Worm (Caenorhabditis elegans) whole organism, L4 larva: ENCODE measurements around the gene mrp-8.
A peak's percentile ranks its signal among the peaks of the same experiment; 100 is the strongest.

Experiments
- Y105C5A.15 ChIP-seq: fragments of 200-800 bp; sonication (Bioruptor generic); IDR thresholded peaks from 2 replicates; pipeline ENCODE4 v1.3.6; 2022; ENCODE audit warnings: missing genetic modification characterization, missing compliant biosample characterization
- aly-2 ChIP-seq: sonication (generic microtip); optimal IDR thresholded peaks from 2 replicates; lab custom pipeline; 2018; ENCODE audit warnings: missing biosample characterization, missing genetic modification characterization
- ceh-32 ChIP-seq: sonication (generic microtip); optimal IDR thresholded peaks from 2 replicates; lab custom pipeline; 2016; ENCODE audit warnings: mild to moderate bottlenecking, missing genetic modification characterization, missing compliant biosample characterization; ENCODE audit not compliant: poor library complexity
- gei-8 ChIP-seq: fragments of 200-800 bp; sonication (Bioruptor generic); optimal IDR thresholded peaks from 2 replicates; lab custom pipeline; 2018; ENCODE audit warnings: mild to moderate bottlenecking, missing genetic modification characterization, missing compliant biosample characterization
- lin-13 ChIP-seq: fragments of 150-350 bp; optimal IDR thresholded peaks from 2 replicates; lab custom pipeline; 2014; ENCODE audit warnings: missing biosample characterization, missing genetic modification reagents, missing genetic modification characterization
- mdl-1 ChIP-seq, 2 experiments: fragments of 150-350 bp in 1 of 2; sonication (generic microtip) in 1 of 2; optimal IDR thresholded peaks; 2 replicates each; lab custom pipeline; 2014 to 2017; ENCODE audit warnings: missing biosample characterization in 2 of 2, missing genetic modification characterization in 2 of 2
- nhr-6 ChIP-seq: fragments of 150-350 bp; optimal IDR thresholded peaks from 2 replicates; lab custom pipeline; 2014; ENCODE audit warnings: missing biosample characterization, missing genetic modification characterization
- sdz-12 ChIP-seq: fragments of 200-800 bp; sonication (Bioruptor generic); optimal IDR thresholded peaks from 2 replicates; lab custom pipeline; 2018; ENCODE audit warnings: mild to moderate bottlenecking, missing genetic modification characterization, missing compliant biosample characterization
- snpc-4 ChIP-seq: fragments of 150-350 bp; optimal IDR thresholded peaks from 2 replicates; lab custom pipeline; 2014; ENCODE audit warnings: missing biosample characterization, missing genetic modification characterization
- unc-62 ChIP-seq, 3 experiments: fragments of 150-350 bp in 1 of 3; sonication (generic microtip); optimal IDR thresholded peaks in 2 of 3; peaks in 1 of 3; 1 replicate in 1 of 3; 2 replicates in 2 of 3; lab custom pipeline; 2014 to 2017; ENCODE audit warnings: missing biosample characterization in 3 of 3, missing genetic modification characterization in 3 of 3, missing genetic modification reagents in 3 of 3, missing genotype in 1 of 3

DNA sequence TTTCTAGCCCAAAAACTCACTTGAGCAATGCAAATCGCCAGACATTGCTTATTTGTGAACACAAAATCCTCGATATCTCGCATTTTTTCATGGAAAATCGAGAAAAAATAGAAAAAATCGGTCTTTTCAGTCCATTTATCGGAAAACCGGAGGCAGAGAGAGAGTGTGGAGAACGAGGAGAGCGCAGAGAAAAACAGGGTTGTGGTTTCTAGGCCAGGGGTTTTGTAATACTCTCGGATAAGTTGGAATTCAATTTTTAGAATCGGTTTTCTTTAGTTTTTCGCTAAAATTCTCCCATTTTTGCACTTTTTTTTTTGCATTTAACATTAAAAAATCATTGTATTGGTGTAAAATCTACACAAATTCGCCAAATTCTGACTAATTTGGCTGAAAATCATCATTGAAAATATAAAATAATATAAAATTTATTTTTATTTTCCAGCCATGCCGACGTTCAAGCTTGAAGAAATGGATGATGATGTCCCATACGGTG is 29.3 kb downstream of the mrp-8 start, which contains the start of the genes Y75B8A.24 and Y75B8A.25:
- TF ChIP-seq Y105C5A.15 (GFP tag; lab: Robert Waterston, UW) (no peak), mdl-1 (tag; optimal IDR thresholded peaks at IDR 0.05; lab: Kevin White, UChicago) (no peak), nhr-6 (no peak), lin-13 (peak; percentile 15), gei-8 (no peak), sdz-12 (GFP tag; lab: Kevin White, UChicago) (no peak), unc-62 (GFP tag; optimal IDR thresholded peaks at IDR 0.05 in 1 of 2; lab: Kevin White, UChicago) (peak in 1 of 2 experiments; percentile 38), unc-62 (tag; optimal IDR thresholded peaks at IDR 0.05; lab: Kevin White, UChicago) (no peak), aly-2 (tag; lab: Kevin White, UChicago) (no peak), snpc-4 (tag; lab: Kevin White, UChicago) (no peak), ceh-32 (no peak)
